Worm (Caenorhabditis elegans): Measurements from ENCODE around the gene tasp-1.
A peak's percentile ranks its signal among the peaks of the same experiment; 100 is the strongest.

tasp-1 gene

ce11 chrIII:10808802-10809201, 49.7 kb downstream of the tasp-1 start:
- TF ChIP-seq nhr-179 (tag; optimal IDR thresholded peaks at IDR 0.05): no peak
- 0 out of 2 replicates have a peak, but pooled peaks have one; percentile 7 for TF ChIP-seq B0336.3 (GFP tag; IDR thresholded peaks at IDR 0.05)
- no peak for TF ChIP-seq nhr-80 (tag; optimal IDR thresholded peaks at IDR 0.05)
- no peak for TF ChIP-seq zim-3 (tag; optimal IDR thresholded peaks at IDR 0.05)
- TF ChIP-seq hsf-1 (GFP tag; IDR thresholded peaks at IDR 0.05): peak; percentile 23
- TF ChIP-seq attf-6 (GFP tag; IDR thresholded peaks at IDR 0.05): 0 out of 2 replicates have a peak, but pooled peaks have one; percentile 26
- no peak for TF ChIP-seq atf-7 (tag; optimal IDR thresholded peaks at IDR 0.05)
- no peak for TF ChIP-seq ztf-3 (GFP tag; optimal IDR thresholded peaks at IDR 0.05)
- TF ChIP-seq nfya-2 (GFP tag; IDR thresholded peaks at IDR 0.05): no peak
- no peak for TF ChIP-seq ceh-91 (GFP tag; IDR thresholded peaks at IDR 0.05)
- TF ChIP-seq ccch-3 (GFP tag; optimal IDR thresholded peaks at IDR 0.05): no peak
- TF ChIP-seq lin-26 (GFP tag; IDR thresholded peaks at IDR 0.05): no peak
- peak; percentile 80 for TF ChIP-seq zfh-2 (GFP tag; conservative IDR thresholded peaks at IDR 0.05)
- TF ChIP-seq Y95B8A.8 (GFP tag; IDR thresholded peaks at IDR 0.05): 0 out of 2 replicates have a peak, but pooled peaks have one; percentile 5
- peak; percentile 8 for TF ChIP-seq chd-7 (tag; optimal IDR thresholded peaks at IDR 0.05)
- no peak for TF ChIP-seq akir-1 (GFP tag; optimal IDR thresholded peaks at IDR 0.05)
- no peak for TF ChIP-seq F10E7.11 (tag; optimal IDR thresholded peaks at IDR 0.05)
- TF ChIP-seq attf-5 (GFP tag; optimal IDR thresholded peaks at IDR 0.05): peak; percentile 5
- TF ChIP-seq madf-6 (GFP tag; IDR thresholded peaks at IDR 0.05): peak; percentile 59
- TF ChIP-seq F52B5.7 (tag; optimal IDR thresholded peaks at IDR 0.05): no peak
- TF ChIP-seq Y67H2A.10 (GFP tag; conservative IDR thresholded peaks at IDR 0.05): no peak
- TF ChIP-seq egrh-3 (GFP tag; IDR thresholded peaks at IDR 0.05): peak; percentile 55; the same call in 1 of the 2 replicates

- TF ChIP-seq attf-6 (GFP tag; IDR thresholded peaks at IDR 0.05) (0 out of 2 replicates have a peak, but pooled peaks have one; percentile 10), rcor-1 (GFP tag; IDR thresholded peaks at IDR 0.05) (no peak)
These were observed 50.5 kb downstream of the tasp-1 start for ce11 chrIII:10809568-10809967.

ce11 chrIII:10810483-10810836, 51.4 kb downstream of the tasp-1 start:
- TF ChIP-seq B0336.3 (GFP tag; IDR thresholded peaks at IDR 0.05) (peak; percentile 38), sdz-38 (tag; optimal IDR thresholded peaks at IDR 0.05) (no peak)

ce11 chrIII:10810837-10811814, 52.0 kb downstream of the tasp-1 start:
- peak; percentile 19; the same call in 1 of the 2 replicates for TF ChIP-seq lir-1 (GFP tag; conservative IDR thresholded peaks at IDR 0.05)
- peak; percentile 93 for TF ChIP-seq D2030.7 (GFP tag; IDR thresholded peaks at IDR 0.05)
- TF ChIP-seq ztf-18 (tag; optimal IDR thresholded peaks at IDR 0.05): no peak
- TF ChIP-seq rec-8 (tag; optimal IDR thresholded peaks at IDR 0.05): no peak
- TF ChIP-seq madf-6 (GFP tag; IDR thresholded peaks at IDR 0.05): peak; percentile 91
- no peak for TF ChIP-seq gei-17 (GFP tag; optimal IDR thresholded peaks at IDR 0.05)
- no peak for TF ChIP-seq hlh-12 (tag; optimal IDR thresholded peaks at IDR 0.05)
- TF ChIP-seq hlh-26 (GFP tag; conservative IDR thresholded peaks at IDR 0.05): no peak
- TF ChIP-seq hmg-1.2 (GFP tag; IDR thresholded peaks at IDR 0.05): peak; percentile 62
- TF ChIP-seq attf-5 (GFP tag; optimal IDR thresholded peaks at IDR 0.05): no peak
- no peak for TF ChIP-seq F22D6.2 (tag; optimal IDR thresholded peaks at IDR 0.05)
- peak; percentile 12 for TF ChIP-seq K12H6.12 (tag; optimal IDR thresholded peaks at IDR 0.05)
- TF ChIP-seq ztf-25 (GFP tag; IDR thresholded peaks at IDR 0.05): peak; percentile 87; the same call in 1 of the 2 replicates
- 0 out of 2 replicates have a peak, but pooled peaks have one; percentile 8 for TF ChIP-seq bed-2 (GFP tag; IDR thresholded peaks at IDR 0.05)
- TF ChIP-seq madf-10 (tag; optimal IDR thresholded peaks at IDR 0.05): no peak
- no peak for TF ChIP-seq snpc-1.3 (tag; optimal IDR thresholded peaks at IDR 0.05; ENCODE audit: insufficient read depth)
- TF ChIP-seq repo-1 (tag; optimal IDR thresholded peaks at IDR 0.05): no peak
- TF ChIP-seq ceh-91 (GFP tag; IDR thresholded peaks at IDR 0.05): 0 out of 2 replicates have a peak, but pooled peaks have one; percentile 60
- TF ChIP-seq F57C9.4 (tag; optimal IDR thresholded peaks at IDR 0.05): no peak
- no peak for TF ChIP-seq ztf-26 (tag; optimal IDR thresholded peaks at IDR 0.05)
- no peak for TF ChIP-seq bed-1 (GFP tag; IDR thresholded peaks at IDR 0.05)

All from whole organism, young adult.